Fruit fly (Drosophila melanogaster) whole organism, wandering third instar larva: ENCODE measurements around the gene Gr33a.

ENCODE experiments used
- CG32264 ChIP-seq: fragments of 200-800 bp; sonication (Bioruptor generic); optimal IDR thresholded peaks from 2 replicates; lab custom pipeline; 2016; ENCODE audit warnings: missing biosample characterization, missing genetic modification characterization
- CG9705 ChIP-seq: fragments of 200-800 bp; sonication (Bioruptor generic); optimal IDR thresholded peaks from 2 replicates; lab custom pipeline; 2018; ENCODE audit warnings: missing biosample characterization, mild to moderate bottlenecking, missing genetic modification characterization
- CrebA ChIP-seq: fragments of 200-800 bp; sonication (Bioruptor generic); optimal IDR thresholded peaks from 2 replicates; lab custom pipeline; 2016; ENCODE audit warnings: missing biosample characterization, mild to moderate bottlenecking, missing genetic modification characterization, borderline replicate concordance
- GATAd ChIP-seq: sonication (Bioruptor generic); optimal IDR thresholded peaks from 2 replicates; lab custom pipeline; 2016; ENCODE audit warnings: missing biosample characterization, missing genetic modification characterization
- HLH106 ChIP-seq: fragments of 200-800 bp; optimal IDR thresholded peaks from 3 replicates; lab custom pipeline; 2019; ENCODE audit warnings: missing biosample characterization, mild to moderate bottlenecking, missing genetic modification characterization, moderate library complexity
- Hnf4 ChIP-seq: fragments of 200-800 bp; sonication (Bioruptor generic); optimal IDR thresholded peaks from 2 replicates; lab custom pipeline; 2016; ENCODE audit warnings: missing biosample characterization, mild to moderate bottlenecking, missing genetic modification characterization
- N ChIP-seq: fragments of >200 bp; optimal IDR thresholded peaks from 2 replicates; lab custom pipeline; 2018; ENCODE audit warnings: missing biosample characterization, missing external identifiers, missing genetic modification characterization
- dl ChIP-seq, 2 experiments: fragments of 175-275, 200-275 bp in 1 of 2; fragments of 200-275 bp in 1 of 2; sonication (Bioruptor generic); optimal IDR thresholded peaks; lab custom pipeline; 2018; ENCODE audit warnings: mild to moderate bottlenecking in 2 of 2, missing biosample characterization in 2 of 2, missing genetic modification characterization in 2 of 2, moderate library complexity in 2 of 2; ENCODE audit not compliant: partially characterized antibody in 2 of 2, insufficient read depth in 1 of 2
- dsf ChIP-seq: sonication (Bioruptor generic); optimal IDR thresholded peaks from 2 replicates; lab custom pipeline; 2016; ENCODE audit warnings: missing biosample characterization, missing genetic modification characterization, borderline replicate concordance
- woc ChIP-seq: sonication (Bioruptor generic); optimal IDR thresholded peaks from 2 replicates; lab custom pipeline; 2016; ENCODE audit warnings: missing biosample characterization, mild to moderate bottlenecking, missing genetic modification characterization

Gene Gr33a

dm6 chr2L:12172536-12173234, 34.9 kb downstream of the Gr33a start, which contains the start of the genes CG6583 and crok:
Gene CG6583 (minus strand): TSS chr2L:12172586.
Gene crok (plus strand): TSS chr2L:12172981.
- TF ChIP-seq CrebA (no peak), woc (no peak), CG9705 (GFP tag; lab: Kevin White, UChicago) (no peak)

- TF ChIP-seq GATAd (GFP tag; lab: Kevin White, UChicago), result no peak
- TF ChIP-seq N, result no peak
- no peak for TF ChIP-seq CG32264
- no peak for TF ChIP-seq dl (GFP tag; optimal IDR thresholded peaks at IDR 0.05; lab: Kevin White, UChicago; ENCODE audit: insufficient read depth in 1 of 2, partially characterized antibody in 2 of 2)
- no peak for TF ChIP-seq HLH106
- TF ChIP-seq dsf (GFP tag; lab: Kevin White, UChicago), result no peak
- no peak for TF ChIP-seq Hnf4 (GFP tag; lab: Kevin White, UChicago)
These were observed 36.8 kb downstream of the Gr33a start, which contains the start of gene bru1 for dm6 chr2L:12174493-12175129. Gene bru1 (plus strand): TSS chr2L:12175004.

- no peak for TF ChIP-seq woc
These were observed 39.8 kb downstream of the Gr33a start, which contains the start of gene atilla for dm6 chr2L:12177621-12178020. Gene atilla (minus strand): TSS chr2L:12177886.
